Fruit fly (Drosophila melanogaster) whole organism, adult: Measurements from ENCODE around the gene CG44815.

Source experiments
- CG11617 ChIP-seq: fragments of 200-800 bp; sonication (Bioruptor generic); optimal IDR thresholded peaks from 2 replicates; lab custom pipeline; 2017; ENCODE audit warnings: mild to moderate bottlenecking, missing biosample characterization, missing genetic modification reagents, missing genetic modification characterization
- CG12768 ChIP-seq: fragments of 200-800 bp; sonication (Bioruptor generic); optimal IDR thresholded peaks from 2 replicates; lab custom pipeline; 2017; ENCODE audit warnings: missing biosample characterization, missing genetic modification characterization, mild to moderate bottlenecking, moderate library complexity, missing genetic modification reagents
- CG14711 ChIP-seq: fragments of 200-800 bp; sonication (Bioruptor generic); optimal IDR thresholded peaks from 2 replicates; lab custom pipeline; 2018; ENCODE audit warnings: missing biosample characterization, mild to moderate bottlenecking, missing genetic modification characterization, moderate library complexity
- CG1620 ChIP-seq: fragments of 200-800 bp; sonication (Bioruptor generic); optimal IDR thresholded peaks from 2 replicates; lab custom pipeline; 2016; ENCODE audit warnings: missing biosample characterization, missing genetic modification characterization
- CG33017 ChIP-seq: fragments of 200-800 bp; sonication (Bioruptor generic); optimal IDR thresholded peaks from 2 replicates; lab custom pipeline; 2018; ENCODE audit warnings: missing biosample characterization, mild to moderate bottlenecking, missing genetic modification characterization, moderate library complexity
- CG5204 ChIP-seq: fragments of 200-800 bp; sonication (Bioruptor generic); optimal IDR thresholded peaks from 2 replicates; lab custom pipeline; 2016; ENCODE audit warnings: missing biosample characterization, missing genetic modification characterization
- CG7045 ChIP-seq: fragments of 200-800 bp; sonication (Bioruptor generic); optimal IDR thresholded peaks from 2 replicates; lab custom pipeline; 2017; ENCODE audit warnings: missing biosample characterization, mild to moderate bottlenecking, missing genetic modification characterization
- CG7101 ChIP-seq: fragments of 200-800 bp; sonication (Bioruptor generic); optimal IDR thresholded peaks from 2 replicates; lab custom pipeline; 2018; ENCODE audit warnings: missing biosample characterization, mild to moderate bottlenecking, missing genetic modification characterization, moderate library complexity
- Clk ChIP-seq: fragments of 200-800 bp; sonication (Bioruptor generic); optimal IDR thresholded peaks from 2 replicates; lab custom pipeline; 2017; ENCODE audit warnings: missing biosample characterization, missing genetic modification characterization
- Crg-1 ChIP-seq: fragments of 200-800 bp; sonication (Bioruptor generic); optimal IDR thresholded peaks from 2 replicates; lab custom pipeline; 2016; ENCODE audit warnings: missing biosample characterization, missing genetic modification characterization
- Hr96 ChIP-seq: fragments of 200-800 bp; sonication (Bioruptor generic); optimal IDR thresholded peaks from 2 replicates; lab custom pipeline; 2016; ENCODE audit warnings: missing biosample characterization, missing genetic modification characterization
- Mnt ChIP-seq: fragments of 200-800 bp; sonication (Bioruptor generic); optimal IDR thresholded peaks from 2 replicates; lab custom pipeline; 2016; ENCODE audit warnings: missing biosample characterization, mild to moderate bottlenecking, missing genetic modification characterization
- bab1 ChIP-seq: fragments of 200-800 bp; sonication (Bioruptor generic); optimal IDR thresholded peaks from 3 replicates; lab custom pipeline; 2019; ENCODE audit warnings: missing biosample characterization, mild to moderate bottlenecking, missing genetic modification characterization, moderate library complexity
- cic ChIP-seq: fragments of 200-800 bp; sonication (Bioruptor generic); optimal IDR thresholded peaks from 2 replicates; lab custom pipeline; 2017; ENCODE audit warnings: missing biosample characterization, mild to moderate bottlenecking, missing genetic modification characterization, moderate library complexity
- cnc ChIP-seq, 2 experiments: fragments of >200 bp; optimal IDR thresholded peaks; 2 replicates each; lab custom pipeline; 2017
- kay ChIP-seq: fragments of 200-800 bp; sonication (Bioruptor generic); peaks from one replicate; lab custom pipeline; 2016; ENCODE audit warnings: missing biosample characterization, missing genetic modification characterization, borderline replicate concordance
- ovo ChIP-seq: fragments of 200-800 bp; sonication (Bioruptor generic); optimal IDR thresholded peaks from 2 replicates; lab custom pipeline; 2016; ENCODE audit warnings: missing biosample characterization, missing genetic modification characterization
- pad ChIP-seq: fragments of 200-800 bp; sonication (Bioruptor generic); optimal IDR thresholded peaks from 3 replicates; lab custom pipeline; 2017; ENCODE audit warnings: missing biosample characterization, missing genetic modification characterization, mild to moderate bottlenecking, moderate library complexity, missing genetic modification reagents
- tj ChIP-seq: fragments of 200-800 bp; sonication (Bioruptor generic); optimal IDR thresholded peaks from 3 replicates; lab custom pipeline; 2017; ENCODE audit warnings: missing biosample characterization, mild to moderate bottlenecking, missing genetic modification characterization, moderate library complexity
- toe ChIP-seq: fragments of 200-800 bp; sonication (Bioruptor generic); optimal IDR thresholded peaks from 2 replicates; lab custom pipeline; 2016; ENCODE audit warnings: missing biosample characterization, missing genetic modification characterization

Gene CG44815

DNA sequence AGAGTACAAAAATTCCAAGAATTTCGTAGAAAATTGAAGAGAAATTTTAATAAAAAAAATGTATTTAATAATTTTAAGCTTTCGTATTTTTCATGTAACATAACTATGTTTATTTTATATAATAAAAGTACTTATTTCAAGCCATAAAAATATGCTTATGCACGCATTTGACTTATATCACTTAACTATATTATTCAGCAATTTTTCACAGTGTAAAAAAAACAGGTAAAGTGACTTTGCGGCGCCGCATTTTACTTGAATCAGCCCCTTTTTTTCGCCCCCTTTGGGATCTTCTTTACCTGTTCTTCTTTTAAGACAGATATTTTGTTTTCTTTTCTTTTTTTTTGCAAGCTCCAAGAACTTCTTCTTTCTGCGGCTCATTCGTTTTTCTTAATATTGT is 30.9 kb upstream of the CG44815 start:
- TF ChIP-seq cic (GFP tag; lab: Kevin White, UChicago), result no peak
- TF ChIP-seq tj, result peak; percentile 95

dm6 chrX:9474115-9474514 is 28.1 kb upstream of the CG44815 start:
- TF ChIP-seq CG12768 (GFP tag; lab: Kevin White, UChicago) (no peak), bab1 (GFP tag; lab: Kevin White, UChicago) (no peak), CG11617 (GFP tag; lab: Kevin White, UChicago) (no peak), pad (no peak), kay (no peak), cnc (optimal IDR thresholded peaks at IDR 0.05; lab: Kevin White, UChicago) (no peak)

DNA sequence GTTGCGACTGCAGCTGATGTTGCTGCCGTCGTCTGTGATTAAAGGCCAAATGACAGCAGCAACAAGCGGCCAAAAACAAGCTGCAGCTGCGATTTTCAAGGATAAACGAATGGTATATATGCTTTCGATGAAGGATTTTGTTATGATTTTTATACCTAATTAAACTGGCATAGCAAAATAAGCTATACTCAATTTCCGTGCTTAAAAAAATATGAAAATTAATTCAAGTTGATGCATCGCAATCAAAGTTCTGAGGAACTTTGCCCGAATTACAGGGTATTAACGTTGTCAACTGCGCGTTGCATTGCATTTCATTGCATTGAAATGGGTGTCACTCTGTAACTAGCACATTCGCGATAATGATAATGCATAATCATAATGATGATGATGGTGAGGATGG is 22.3 kb upstream of the CG44815 start:
- no peak for TF ChIP-seq Clk (GFP tag; lab: Kevin White, UChicago)
- TF ChIP-seq bab1 (GFP tag; lab: Kevin White, UChicago), result no peak
- TF ChIP-seq Hr96, result no peak
- TF ChIP-seq cnc (optimal IDR thresholded peaks at IDR 0.05; lab: Kevin White, UChicago), result no peak
- no peak for TF ChIP-seq pad
- no peak for TF ChIP-seq Mnt
- no peak for TF ChIP-seq tj
- TF ChIP-seq CG7045 (GFP tag; lab: Kevin White, UChicago), result no peak
- TF ChIP-seq kay, result no peak
- TF ChIP-seq CG5204 (GFP tag; lab: Kevin White, UChicago), result no peak
- no peak for TF ChIP-seq ovo (GFP tag; lab: Kevin White, UChicago)
- no peak for TF ChIP-seq CG33017 (tag; lab: Kevin White, UChicago)
- no peak for TF ChIP-seq CG12768 (GFP tag; lab: Kevin White, UChicago)
- no peak for TF ChIP-seq CG11617 (GFP tag; lab: Kevin White, UChicago)
- TF ChIP-seq CG14711, result no peak
- TF ChIP-seq cic (GFP tag; lab: Kevin White, UChicago), result no peak
- TF ChIP-seq CG1620 (GFP tag; lab: Kevin White, UChicago), result no peak

dm6 chrX:9467656-9468055 is 21.6 kb upstream of the CG44815 start:
- TF ChIP-seq CG1620 (GFP tag; lab: Kevin White, UChicago), result no peak
- no peak for TF ChIP-seq CG11617 (GFP tag; lab: Kevin White, UChicago)
- no peak for TF ChIP-seq CG12768 (GFP tag; lab: Kevin White, UChicago)

- TF ChIP-seq Clk (GFP tag; lab: Kevin White, UChicago) (no peak), kay (no peak), CG14711 (peak; percentile 50), CG33017 (tag; lab: Kevin White, UChicago) (no peak), toe (no peak)
Measured at dm6 chrX:9467066-9467465, 21.1 kb upstream of the CG44815 start.

dm6 chrX:9466579-9466995 is 20.6 kb upstream of the CG44815 start:
- TF ChIP-seq CG14711 (no peak), cic (GFP tag; lab: Kevin White, UChicago) (peak; percentile 10), CG7045 (GFP tag; lab: Kevin White, UChicago) (no peak), CG11617 (GFP tag; lab: Kevin White, UChicago) (no peak), ovo (GFP tag; lab: Kevin White, UChicago) (peak; percentile 14)

DNA sequence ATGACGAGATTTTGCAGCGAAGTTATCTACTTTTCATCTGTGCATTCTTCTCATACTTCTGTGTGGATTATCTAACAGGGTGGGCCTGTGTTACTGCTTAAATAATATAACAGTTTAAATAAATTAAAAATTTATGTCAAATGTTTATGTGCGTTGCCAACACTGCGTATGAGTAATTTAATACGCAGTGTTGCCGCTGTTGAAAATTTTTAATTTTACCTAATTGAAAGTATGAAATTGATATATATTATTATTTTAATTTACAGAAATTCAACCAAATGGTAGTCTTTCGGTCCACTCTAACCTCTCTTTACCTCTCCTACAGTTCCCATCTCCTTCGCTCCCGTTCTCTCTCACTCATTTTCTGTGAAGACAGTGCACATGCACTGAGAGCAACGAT is 20.1 kb upstream of the CG44815 start:
- no peak for TF ChIP-seq cnc (optimal IDR thresholded peaks at IDR 0.05; lab: Kevin White, UChicago)
- peak; percentile 53 for TF ChIP-seq pad
- TF ChIP-seq tj, result peak; percentile 34
- no peak for TF ChIP-seq cic (GFP tag; lab: Kevin White, UChicago)
- TF ChIP-seq CG5204 (GFP tag; lab: Kevin White, UChicago), result peak; percentile 11
- peak; percentile 80 for TF ChIP-seq CG14711
- TF ChIP-seq Clk (GFP tag; lab: Kevin White, UChicago), result no peak
- TF ChIP-seq ovo (GFP tag; lab: Kevin White, UChicago), result no peak
- peak; percentile 21 for TF ChIP-seq Mnt
- no peak for TF ChIP-seq bab1 (GFP tag; lab: Kevin White, UChicago)
- no peak for TF ChIP-seq CG1620 (GFP tag; lab: Kevin White, UChicago)
- peak; percentile 72 for TF ChIP-seq CG33017 (tag; lab: Kevin White, UChicago)
- TF ChIP-seq CG12768 (GFP tag; lab: Kevin White, UChicago), result peak; percentile 37
- TF ChIP-seq CG11617 (GFP tag; lab: Kevin White, UChicago), result peak; percentile 59
- peak; percentile 20 for TF ChIP-seq Crg-1
- peak; percentile 41 for TF ChIP-seq kay
- TF ChIP-seq toe, result no peak
- TF ChIP-seq Hr96, result no peak
- peak; percentile 59 for TF ChIP-seq CG7045 (GFP tag; lab: Kevin White, UChicago)
- peak; percentile 94 for TF ChIP-seq CG7101 (tag; lab: Kevin White, UChicago)

DNA sequence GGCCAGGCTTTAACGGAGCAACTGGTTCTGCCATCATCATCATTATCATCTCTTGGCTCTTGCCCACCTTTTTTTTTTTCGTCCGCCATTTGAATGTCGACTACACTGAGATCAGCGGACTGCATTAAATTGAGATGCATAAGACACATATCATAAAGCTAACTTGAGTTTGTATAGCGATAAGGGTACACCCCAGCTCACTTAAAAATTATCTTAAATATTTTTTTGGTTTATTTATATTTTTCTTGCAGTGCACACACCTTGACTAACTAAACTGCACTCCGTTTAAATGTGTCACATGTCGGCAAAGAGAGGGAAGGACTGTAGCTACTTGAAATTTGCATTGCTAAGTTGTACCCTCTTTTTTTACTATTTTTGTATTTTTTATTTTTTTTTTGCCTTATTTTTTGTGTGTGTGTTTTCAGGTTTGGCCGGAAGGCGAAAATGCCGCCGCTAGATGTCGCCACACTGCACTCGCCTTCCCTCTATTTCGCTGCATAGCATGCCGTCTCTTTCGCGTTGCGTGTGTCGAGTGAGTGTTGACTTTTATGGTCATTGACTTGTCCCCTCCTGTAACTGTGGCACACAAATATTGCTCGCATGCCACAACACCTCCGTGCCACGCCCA is 14.7 kb upstream of the CG44815 start:
- TF ChIP-seq CG7045 (GFP tag; lab: Kevin White, UChicago) (no peak), CG5204 (GFP tag; lab: Kevin White, UChicago) (no peak), CG12768 (GFP tag; lab: Kevin White, UChicago) (no peak), Crg-1 (no peak), Clk (GFP tag; lab: Kevin White, UChicago) (no peak), CG33017 (tag; lab: Kevin White, UChicago) (no peak), CG14711 (no peak), CG11617 (GFP tag; lab: Kevin White, UChicago) (no peak), ovo (GFP tag; lab: Kevin White, UChicago) (no peak), Mnt (no peak), toe (no peak), Hr96 (no peak), bab1 (GFP tag; lab: Kevin White, UChicago) (no peak), kay (no peak), cnc (optimal IDR thresholded peaks at IDR 0.05; lab: Kevin White, UChicago) (no peak)
